Fruit fly (Drosophila melanogaster): ENCODE results near the gene CG7692.

The CG7692 gene

dm6 chr3L:17379311-17379710 is 27.7 kb downstream of the CG7692 start, which contains the start of gene Cad74A (continued):
- TF ChIP-seq CG12659 (GFP tag; optimal IDR thresholded peaks at IDR 0.05) = no peak
- 0 out of 2 replicates have a peak, but pooled peaks have one; percentile 27 for TF ChIP-seq CG14441 (GFP tag; IDR thresholded peaks at IDR 0.05)
- TF ChIP-seq sima (GFP tag; optimal IDR thresholded peaks at IDR 0.05) = no peak
- no peak for TF ChIP-seq twi (tag; optimal IDR thresholded peaks at IDR 0.05)
- peak; percentile 38 for TF ChIP-seq Drgx (GFP tag; IDR thresholded peaks at IDR 0.05)
- no peak for TF ChIP-seq sug (tag; optimal IDR thresholded peaks at IDR 0.05)
- peak; percentile 47; the same call in 1 of the 2 replicates for TF ChIP-seq Bgb (GFP tag; IDR thresholded peaks at IDR 0.05; ENCODE audit: partially characterized antibody)
- no peak for TF ChIP-seq CG18476 (GFP tag; optimal IDR thresholded peaks at IDR 0.05)
- TF ChIP-seq zfh2 (GFP tag; optimal IDR thresholded peaks at IDR 0.05) = no peak
- no peak for TF ChIP-seq pfk (GFP tag; optimal IDR thresholded peaks at IDR 0.05)
- TF ChIP-seq so (GFP tag; IDR thresholded peaks at IDR 0.05) = peak; percentile 60; the same call in 2 of the 3 replicates
- TF ChIP-seq CG17612 (GFP tag; IDR thresholded peaks at IDR 0.05) = no peak
- TF ChIP-seq unpg (GFP tag; optimal IDR thresholded peaks at IDR 0.05) = no peak
- no peak for TF ChIP-seq nau (GFP tag; optimal IDR thresholded peaks at IDR 0.05)
- TF ChIP-seq CG6813 (GFP tag; optimal IDR thresholded peaks at IDR 0.05) = no peak
- 0 out of 2 replicates have a peak, but pooled peaks have one; percentile 22 for TF ChIP-seq sob (GFP tag; IDR thresholded peaks at IDR 0.05)
- TF ChIP-seq insv (GFP tag; optimal IDR thresholded peaks at IDR 0.05) = peak in 1 of 2 experiments; percentile 81
- TF ChIP-seq amos (GFP tag; IDR thresholded peaks at IDR 0.05; ENCODE audit: partially characterized antibody) = peak; percentile 44; the same call in 1 of the 2 replicates
- no peak for TF ChIP-seq fd96Cb (tag; optimal IDR thresholded peaks at IDR 0.05)
- no peak for TF ChIP-seq corto (GFP tag; optimal IDR thresholded peaks at IDR 0.05)
- no peak for TF ChIP-seq zen2 (GFP tag; IDR thresholded peaks at IDR 0.05; ENCODE audit: partially characterized antibody)
- peak; percentile 16 to 29 for TF ChIP-seq Trl (optimal IDR thresholded peaks at IDR 0.05)
- TF ChIP-seq Trl (GFP tag; optimal IDR thresholded peaks at IDR 0.05) = peak; percentile 5
- TF ChIP-seq CG8478 (optimal IDR thresholded peaks at IDR 0.05) = no peak
- no peak for TF ChIP-seq CG16863 (GFP tag; optimal IDR thresholded peaks at IDR 0.05)
- TF ChIP-seq gfzf (GFP tag; optimal IDR thresholded peaks at IDR 0.05) = no peak
- TF ChIP-seq CG2712 (tag; optimal IDR thresholded peaks at IDR 0.05) = peak; percentile 20
- no peak for TF ChIP-seq CG7357 (GFP tag; IDR thresholded peaks at IDR 0.05)
- no peak for TF ChIP-seq Dip2 (GFP tag; IDR thresholded peaks at IDR 0.05)
- no peak for TF ChIP-seq wor (GFP tag; IDR thresholded peaks at IDR 0.05)
- no peak for TF ChIP-seq kah (GFP tag; optimal IDR thresholded peaks at IDR 0.05)
- no peak for TF ChIP-seq CG3847 (GFP tag; IDR thresholded peaks at IDR 0.05)
- peak; percentile 22 for TF ChIP-seq CG15073 (GFP tag; optimal IDR thresholded peaks at IDR 0.05)
- TF ChIP-seq crp (GFP tag; optimal IDR thresholded peaks at IDR 0.05) = no peak
- TF ChIP-seq CG9215 (GFP tag; IDR thresholded peaks at IDR 0.05) = no peak
- TF ChIP-seq CG9797 (GFP tag; optimal IDR thresholded peaks at IDR 0.05) = no peak
- TF ChIP-seq schlank (tag; optimal IDR thresholded peaks at IDR 0.05) = no peak
- TF ChIP-seq Med (GFP tag) = no peak
- TF ChIP-seq Sox100B (GFP tag; optimal IDR thresholded peaks at IDR 0.05) = no peak
- TF ChIP-seq zfh1 (GFP tag; IDR thresholded peaks at IDR 0.05) = no peak
- no peak for TF ChIP-seq CG10959 (GFP tag; IDR thresholded peaks at IDR 0.05)
- no peak for TF ChIP-seq Gsc (GFP tag; IDR thresholded peaks at IDR 0.05)
- TF ChIP-seq GATAe (GFP tag; conservative IDR thresholded peaks at IDR 0.05) = no peak
- TF ChIP-seq gce (GFP tag; IDR thresholded peaks at IDR 0.05) = no peak
- TF ChIP-seq CG3995 (GFP tag; optimal IDR thresholded peaks at IDR 0.05) = no peak
- no peak for TF ChIP-seq HHEX (GFP tag; optimal IDR thresholded peaks at IDR 0.05)
- TF ChIP-seq CG15479 (GFP tag; optimal IDR thresholded peaks at IDR 0.05) = peak; percentile 81
- TF ChIP-seq hbn (GFP tag; IDR thresholded peaks at IDR 0.05; ENCODE audit: partially characterized antibody) = no peak
- no peak for TF ChIP-seq gt (GFP tag; IDR thresholded peaks at IDR 0.05)
- no peak for TF ChIP-seq CG11085 (GFP tag; IDR thresholded peaks at IDR 0.05)
- no peak for TF ChIP-seq eyg (GFP tag; optimal IDR thresholded peaks at IDR 0.05)
- no peak for TF ChIP-seq toy (GFP tag; IDR thresholded peaks at IDR 0.05)

All from whole organism, embryonic.